Worm (Caenorhabditis elegans) whole organism, L3 larva: Measurements from ENCODE around the gene snf-12.

ENCODE experiments used
- ZK546.5 ChIP-seq: sonication (generic microtip); optimal IDR thresholded peaks from 2 replicates; lab custom pipeline; 2017; ENCODE audit warnings: missing biosample characterization, missing genetic modification characterization
- aly-2 ChIP-seq: fragments of 150-350 bp; optimal IDR thresholded peaks from 2 replicates; lab custom pipeline; 2014; ENCODE audit warnings: missing biosample characterization, missing genetic modification characterization
- ceh-16 ChIP-seq: sonication (generic microtip); optimal IDR thresholded peaks from 2 replicates; lab custom pipeline; 2017; ENCODE audit warnings: missing biosample characterization, missing genetic modification characterization
- ceh-28 ChIP-seq: fragments of 150-350 bp; optimal IDR thresholded peaks from 2 replicates; lab custom pipeline; 2014; ENCODE audit warnings: missing biosample characterization, missing genetic modification reagents, missing genetic modification characterization
- ceh-82 ChIP-seq: fragments of 150-350 bp; optimal IDR thresholded peaks from 2 replicates; lab custom pipeline; 2014; ENCODE audit warnings: missing biosample characterization, missing genetic modification characterization
- ceh-9 ChIP-seq: sonication (generic microtip); optimal IDR thresholded peaks from 2 replicates; lab custom pipeline; 2018; ENCODE audit warnings: missing biosample characterization, missing genetic modification characterization
- daf-12 ChIP-seq: fragments of 150-350 bp; optimal IDR thresholded peaks from 2 replicates; lab custom pipeline; 2014; ENCODE audit warnings: missing biosample characterization, missing genetic modification reagents, missing genetic modification characterization
- egl-27 ChIP-seq: sonication (generic microtip); optimal IDR thresholded peaks from 4 replicates; lab custom pipeline; 2017; ENCODE audit warnings: missing biosample characterization, missing genetic modification reagents, missing genetic modification characterization
- egl-5 ChIP-seq: fragments of 150-350 bp; optimal IDR thresholded peaks from 2 replicates; lab custom pipeline; 2017; ENCODE audit warnings: missing biosample characterization, missing genetic modification reagents, missing genetic modification characterization, inconsistent platforms
- elt-1 ChIP-seq: fragments of 150-350 bp; optimal IDR thresholded peaks from 2 replicates; lab custom pipeline; 2014; ENCODE audit warnings: missing biosample characterization, missing genetic modification characterization
- elt-2 ChIP-seq: sonication (generic microtip); optimal IDR thresholded peaks from 2 replicates; lab custom pipeline; 2016; ENCODE audit warnings: missing genetic modification reagents, mild to moderate bottlenecking, missing genetic modification characterization, missing compliant biosample characterization
- elt-3 ChIP-seq, 3 experiments: fragments of 150-350 bp in 1 of 3; sonication (generic microtip) in 2 of 3; optimal IDR thresholded peaks; 2 replicates in 2 of 3; 4 replicates in 1 of 3; lab custom pipeline; 2014 to 2017; ENCODE audit warnings: missing biosample characterization in 3 of 3, missing genetic modification characterization in 3 of 3
- eor-1 ChIP-seq, 2 experiments: fragments of 150-350 bp; optimal IDR thresholded peaks; 2 replicates each; lab custom pipeline; 2014 to 2018; ENCODE audit warnings: missing biosample characterization in 2 of 2, missing genetic modification characterization in 2 of 2
- fkh-10 ChIP-seq: sonication (generic microtip); optimal IDR thresholded peaks from 2 replicates; lab custom pipeline; 2017; ENCODE audit warnings: missing biosample characterization, missing genetic modification reagents, missing genetic modification characterization
- fkh-2 ChIP-seq: fragments of 150-350 bp; optimal IDR thresholded peaks from 2 replicates; lab custom pipeline; 2014; ENCODE audit warnings: missing biosample characterization, missing genetic modification reagents, missing genetic modification characterization
- hmg-11 ChIP-seq: sonication (generic microtip); optimal IDR thresholded peaks from 2 replicates; lab custom pipeline; 2016; ENCODE audit warnings: missing genetic modification characterization, missing compliant biosample characterization
- jun-1 ChIP-seq: fragments of 150-350 bp; optimal IDR thresholded peaks from 2 replicates; lab custom pipeline; 2014; ENCODE audit warnings: missing biosample characterization, missing genetic modification reagents, missing genetic modification characterization
- lin-15B ChIP-seq: fragments of 150-350 bp; optimal IDR thresholded peaks from 2 replicates; lab custom pipeline; 2014; ENCODE audit warnings: missing biosample characterization, missing genetic modification characterization
- lsy-12 ChIP-seq: sonication (generic microtip); optimal IDR thresholded peaks from 2 replicates; lab custom pipeline; 2016; ENCODE audit warnings: mild to moderate bottlenecking, missing genetic modification characterization, missing compliant biosample characterization
- mdl-1 ChIP-seq: fragments of 150-350 bp; optimal IDR thresholded peaks from 2 replicates; lab custom pipeline; 2014; ENCODE audit warnings: missing biosample characterization, missing genetic modification characterization
- mml-1 ChIP-seq: fragments of 150-350 bp; sonication (generic microtip); optimal IDR thresholded peaks from 3 replicates; lab custom pipeline; 2014; ENCODE audit warnings: missing biosample characterization, missing genetic modification characterization
- nfya-1 ChIP-seq: sonication (generic microtip); optimal IDR thresholded peaks from 2 replicates; lab custom pipeline; 2017; ENCODE audit warnings: missing genetic modification characterization, mild to moderate bottlenecking, missing compliant biosample characterization, antibody characterized with exemption, moderate library complexity; ENCODE audit not compliant: insufficient read depth
- nhr-12 ChIP-seq: fragments of 150-350 bp; optimal IDR thresholded peaks from 2 replicates; lab custom pipeline; 2014; ENCODE audit warnings: missing biosample characterization, missing genetic modification characterization
- nhr-23 ChIP-seq: fragments of 150-350 bp; optimal IDR thresholded peaks from 2 replicates; lab custom pipeline; 2014; ENCODE audit warnings: missing biosample characterization, missing genetic modification reagents, missing genetic modification characterization
- nhr-25 ChIP-seq: sonication (generic microtip); optimal IDR thresholded peaks from 2 replicates; lab custom pipeline; 2017; ENCODE audit warnings: missing biosample characterization, missing genetic modification characterization
- nhr-43 ChIP-seq: sonication (generic microtip); optimal IDR thresholded peaks from 2 replicates; lab custom pipeline; 2016; ENCODE audit warnings: mild to moderate bottlenecking, missing genetic modification characterization, missing compliant biosample characterization; ENCODE audit not compliant: poor library complexity, severe bottlenecking
- nhr-67 ChIP-seq: fragments of 150-350 bp; optimal IDR thresholded peaks from 2 replicates; lab custom pipeline; 2014; ENCODE audit warnings: missing biosample characterization, missing genetic modification characterization
- nhr-76 ChIP-seq: fragments of 150-350 bp; sonication (generic microtip); optimal IDR thresholded peaks from 5 replicates; lab custom pipeline; 2014; ENCODE audit warnings: missing biosample characterization, missing genetic modification characterization
- nhr-77 ChIP-seq: fragments of 150-350 bp; optimal IDR thresholded peaks from 2 replicates; lab custom pipeline; 2014; ENCODE audit warnings: missing biosample characterization, missing genetic modification characterization
- pha-4 ChIP-seq: fragments of 150-350 bp; optimal IDR thresholded peaks from 2 replicates; lab custom pipeline; 2014; ENCODE audit warnings: missing biosample characterization, missing genetic modification reagents, missing genetic modification characterization
- pqm-1 ChIP-seq: fragments of 150-350 bp; optimal IDR thresholded peaks from 2 replicates; lab custom pipeline; 2017; ENCODE audit warnings: missing biosample characterization, missing genetic modification characterization, inconsistent platforms
- sea-2 ChIP-seq: fragments of 150-350 bp; sonication (generic microtip); optimal IDR thresholded peaks from 4 replicates; lab custom pipeline; 2014; ENCODE audit warnings: missing biosample characterization, missing genetic modification reagents, missing genetic modification characterization
- skn-1 ChIP-seq: fragments of 150-350 bp; optimal IDR thresholded peaks from 2 replicates; lab custom pipeline; 2014; ENCODE audit warnings: missing biosample characterization, missing genetic modification characterization
- snpc-4 ChIP-seq: fragments of 150-350 bp; optimal IDR thresholded peaks from 2 replicates; lab custom pipeline; 2014; ENCODE audit warnings: missing biosample characterization, missing genetic modification characterization
- tbx-2 ChIP-seq: sonication (generic microtip); optimal IDR thresholded peaks from 2 replicates; lab custom pipeline; 2016; ENCODE audit warnings: mild to moderate bottlenecking, missing genetic modification characterization, missing compliant biosample characterization
- unc-62 ChIP-seq: fragments of 150-350 bp; sonication (generic microtip); optimal IDR thresholded peaks from 4 replicates; lab custom pipeline; 2014; ENCODE audit warnings: missing biosample characterization, missing genetic modification reagents, missing genetic modification characterization
- zag-1 ChIP-seq: fragments of 150-350 bp; optimal IDR thresholded peaks from 2 replicates; lab custom pipeline; 2014; ENCODE audit warnings: missing biosample characterization, missing genetic modification characterization
- ztf-11 ChIP-seq: fragments of 150-350 bp; optimal IDR thresholded peaks from 2 replicates; lab custom pipeline; 2014; ENCODE audit warnings: missing biosample characterization, missing genetic modification characterization
- ztf-4 ChIP-seq: fragments of 150-350 bp; optimal IDR thresholded peaks from 2 replicates; lab custom pipeline; 2014; ENCODE audit warnings: missing biosample characterization, missing genetic modification characterization

The snf-12 gene

ce11 chrX:9076886-9077285 lies 47.6 kb downstream of the snf-12 start, which contains the start of gene F47E1.1:
TSS of gene F47E1.1 (plus strand) at chrX:9077186.
- TF ChIP-seq egl-5 (tag; lab: Kevin White, UChicago), result no peak
- no peak for TF ChIP-seq aly-2 (tag; lab: Kevin White, UChicago)
- no peak for TF ChIP-seq hmg-11 (tag; lab: Kevin White, UChicago)
- no peak for TF ChIP-seq pqm-1
- no peak for TF ChIP-seq tbx-2
- TF ChIP-seq ceh-82 (tag; lab: Kevin White, UChicago), result no peak
- TF ChIP-seq nfya-1, result no peak
- no peak for TF ChIP-seq fkh-10 (GFP tag; lab: Kevin White, UChicago)
- no peak for TF ChIP-seq snpc-4 (tag; lab: Kevin White, UChicago)

DNA sequence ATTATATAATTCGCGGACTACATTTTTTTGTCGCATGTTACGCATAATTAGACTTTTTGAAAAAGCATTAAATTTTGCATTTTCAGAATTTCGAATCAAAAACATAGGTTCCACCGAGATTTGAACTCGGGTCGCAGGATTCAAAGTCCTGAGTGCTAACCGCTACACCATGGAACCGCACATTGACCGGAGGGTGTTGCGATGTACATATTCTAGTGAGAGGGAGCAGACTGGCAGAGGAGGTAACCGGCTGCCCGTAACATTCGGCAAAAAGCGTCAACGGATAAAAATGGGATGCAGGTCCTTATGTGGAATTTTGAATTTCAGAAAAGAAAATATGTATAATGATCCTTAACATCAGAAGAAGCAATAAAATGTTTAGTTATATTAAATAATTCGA lies 48.9 kb downstream of the snf-12 start:
- TF ChIP-seq snpc-4 (tag; lab: Kevin White, UChicago) (no peak), ceh-28 (tag; lab: Kevin White, UChicago) (no peak), nhr-76 (tag; lab: Kevin White, UChicago) (no peak), nhr-23 (no peak), lsy-12 (no peak), elt-2 (tag; lab: Kevin White, UChicago) (peak; percentile 14), nhr-43 (tag; lab: Kevin White, UChicago) (peak; percentile 61), elt-3 (tag; optimal IDR thresholded peaks at IDR 0.05; lab: Kevin White, UChicago) (no peak), fkh-10 (GFP tag; lab: Kevin White, UChicago) (no peak), ztf-4 (tag; lab: Kevin White, UChicago) (no peak), mml-1 (tag; lab: Kevin White, UChicago) (no peak), ceh-82 (tag; lab: Kevin White, UChicago) (no peak), egl-27 (tag; lab: Kevin White, UChicago) (no peak), nhr-25 (no peak), tbx-2 (peak; percentile 23), ceh-9 (tag; lab: Kevin White, UChicago) (no peak), skn-1 (tag; lab: Kevin White, UChicago) (no peak), mdl-1 (tag; lab: Kevin White, UChicago) (no peak), hmg-11 (tag; lab: Kevin White, UChicago) (peak; percentile 46), ztf-11 (tag; lab: Kevin White, UChicago) (no peak), unc-62 (GFP tag; lab: Kevin White, UChicago) (no peak), pqm-1 (no peak), daf-12 (tag; lab: Kevin White, UChicago) (no peak), lin-15B (tag; lab: Kevin White, UChicago) (no peak), nfya-1 (peak; percentile 32), sea-2 (GFP tag; lab: Kevin White, UChicago) (no peak), pha-4 (tag; lab: Kevin White, UChicago) (peak; percentile 11), fkh-2 (tag; lab: Kevin White, UChicago) (no peak), ceh-16 (no peak), nhr-67 (no peak), elt-1 (tag; lab: Kevin White, UChicago) (no peak), zag-1 (tag; lab: Kevin White, UChicago) (no peak), ZK546.5 (tag; lab: Kevin White, UChicago) (no peak), nhr-12 (tag; lab: Kevin White, UChicago) (no peak), jun-1 (no peak), nhr-77 (no peak), eor-1 (tag; optimal IDR thresholded peaks at IDR 0.05; lab: Kevin White, UChicago) (no peak)

DNA sequence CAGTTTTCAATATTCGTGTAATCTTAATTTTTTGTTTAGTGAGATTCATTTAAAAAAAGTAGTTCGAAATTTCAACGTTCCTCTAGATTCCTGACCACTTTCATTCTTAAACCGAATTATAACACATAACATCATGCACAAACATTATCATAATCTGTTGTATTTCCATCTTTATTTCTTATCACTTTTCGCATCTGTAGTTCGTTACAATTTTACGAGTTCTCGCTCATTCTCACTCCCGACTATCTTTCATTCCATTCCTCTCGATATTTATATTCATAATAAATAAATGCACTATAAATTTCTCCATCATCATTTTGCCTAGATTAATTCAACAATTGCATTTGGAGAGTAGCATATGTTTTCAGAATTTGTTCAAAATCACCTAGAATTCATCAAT lies 51.9 kb downstream of the snf-12 start:
- TF ChIP-seq aly-2 (tag; lab: Kevin White, UChicago) (no peak), nhr-12 (tag; lab: Kevin White, UChicago) (no peak), pqm-1 (peak; percentile 65), elt-2 (tag; lab: Kevin White, UChicago) (peak; percentile 17), snpc-4 (tag; lab: Kevin White, UChicago) (no peak), egl-27 (tag; lab: Kevin White, UChicago) (no peak), skn-1 (tag; lab: Kevin White, UChicago) (no peak), ceh-28 (tag; lab: Kevin White, UChicago) (no peak), jun-1 (no peak)
- TF ChIP-seq, all 47 proteins: peak for 2
